Fruit fly (Drosophila melanogaster) whole organism, embryonic: ENCODE measurements around the gene ohgt.

Source experiments
- CG10267 ChIP-seq: fragments of 200-800 bp; sonication (Bioruptor generic); optimal IDR thresholded peaks from 2 replicates; lab custom pipeline; 2018; ENCODE audit warnings: missing biosample characterization, mild to moderate bottlenecking, missing genetic modification characterization, moderate library complexity
- CG10543 ChIP-seq: fragments of 200-800 bp; sonication (Bioruptor generic); optimal IDR thresholded peaks from 3 replicates; lab custom pipeline; 2017; ENCODE audit warnings: missing biosample characterization, mild to moderate bottlenecking, missing genetic modification characterization, moderate library complexity
- CG11247 ChIP-seq: fragments of 200-800 bp; sonication (Bioruptor generic); IDR thresholded peaks from 2 replicates; pipeline ENCODE4 v1.3.6; 2022; ENCODE audit warnings: missing biosample characterization, missing genetic modification characterization
- CG11696 ChIP-seq: fragments of 200-800 bp; sonication (Bioruptor generic); IDR thresholded peaks from 2 replicates; pipeline ENCODE4 v1.3.6; 2022; ENCODE audit warnings: missing biosample characterization, missing genetic modification characterization
- CG12071 ChIP-seq: fragments of 200-800 bp; sonication (Bioruptor generic); optimal IDR thresholded peaks from 3 replicates; lab custom pipeline; 2018; ENCODE audit warnings: missing biosample characterization, mild to moderate bottlenecking, missing genetic modification characterization
- CG12104 ChIP-seq: fragments of 200-800 bp; sonication (Bioruptor generic); optimal IDR thresholded peaks from 3 replicates; lab custom pipeline; 2016; ENCODE audit warnings: missing biosample characterization, missing genetic modification characterization
- CG13775 ChIP-seq: fragments of 200-800 bp; sonication (Bioruptor generic); optimal IDR thresholded peaks from 3 replicates; lab custom pipeline; 2017; ENCODE audit warnings: missing biosample characterization, mild to moderate bottlenecking, missing genetic modification characterization
- CG1603 ChIP-seq: fragments of 200-800 bp; sonication (Bioruptor generic); optimal IDR thresholded peaks from 2 replicates; lab custom pipeline; 2019; ENCODE audit warnings: missing biosample characterization, mild to moderate bottlenecking, missing genetic modification characterization, moderate library complexity
- CG2875 ChIP-seq: fragments of 200-800 bp; sonication (Bioruptor generic); optimal IDR thresholded peaks from 2 replicates; lab custom pipeline; 2017; ENCODE audit warnings: missing biosample characterization, mild to moderate bottlenecking, missing genetic modification characterization, missing genetic modification reagents
- CG3065 ChIP-seq: fragments of 200-800 bp; sonication (Bioruptor generic); optimal IDR thresholded peaks from 2 replicates; lab custom pipeline; 2016; ENCODE audit warnings: missing biosample characterization, missing genetic modification characterization
- CG34376 ChIP-seq: fragments of 200-800 bp; sonication (Bioruptor generic); optimal IDR thresholded peaks from 2 replicates; lab custom pipeline; 2018; ENCODE audit warnings: missing biosample characterization, mild to moderate bottlenecking, missing genetic modification characterization
- CG34422 ChIP-seq: fragments of 200-800 bp; sonication (Bioruptor generic); IDR thresholded peaks from 3 replicates; pipeline ENCODE4 v1.3.6; 2022; ENCODE audit warnings: missing biosample characterization, missing genetic modification characterization
- CG3995 ChIP-seq: fragments of 200-800 bp; sonication (Bioruptor generic); optimal IDR thresholded peaks from 3 replicates; lab custom pipeline; 2016; ENCODE audit warnings: missing biosample characterization, missing genetic modification characterization
- CG4707 ChIP-seq: fragments of 200-800 bp; sonication (Bioruptor generic); optimal IDR thresholded peaks from 2 replicates; lab custom pipeline; 2018; ENCODE audit warnings: missing biosample characterization, mild to moderate bottlenecking, missing genetic modification characterization, moderate library complexity
- CG7372 ChIP-seq: fragments of 200-800 bp; sonication (Bioruptor generic); IDR thresholded peaks from 2 replicates; pipeline ENCODE4 v1.3.6; 2022; ENCODE audit warnings: missing biosample characterization, missing genetic modification characterization
- CG7786 ChIP-seq: fragments of 200-800 bp; sonication (Bioruptor generic); optimal IDR thresholded peaks from 2 replicates; lab custom pipeline; 2016; ENCODE audit warnings: missing biosample characterization, missing genetic modification characterization
- CG8359 ChIP-seq: fragments of 200-800 bp; sonication (Bioruptor generic); optimal IDR thresholded peaks from 2 replicates; lab custom pipeline; 2017; ENCODE audit warnings: missing biosample characterization, mild to moderate bottlenecking, missing genetic modification characterization, borderline replicate concordance
- CG9817 ChIP-seq: fragments of 200-800 bp; sonication (Bioruptor generic); optimal IDR thresholded peaks from 2 replicates; lab custom pipeline; 2018; ENCODE audit warnings: missing biosample characterization, mild to moderate bottlenecking, missing genetic modification characterization, moderate library complexity
- Camta ChIP-seq: fragments of 200-800 bp; sonication (Bioruptor generic); optimal IDR thresholded peaks from 2 replicates; lab custom pipeline; 2016; ENCODE audit warnings: missing biosample characterization, missing genetic modification characterization
- Dbx ChIP-seq: fragments of 200-800 bp; sonication (Bioruptor generic); IDR thresholded peaks from 3 replicates; pipeline ENCODE4 v1.3.6; 2022; ENCODE audit warnings: missing biosample characterization, missing genetic modification characterization
- Deaf1 ChIP-seq: fragments of 200-800 bp; optimal IDR thresholded peaks from 3 replicates; lab custom pipeline; 2019; ENCODE audit warnings: missing biosample characterization, mild to moderate bottlenecking, missing genetic modification characterization, moderate library complexity
- Fer1 ChIP-seq: fragments of 200-800 bp; sonication (Bioruptor generic); optimal IDR thresholded peaks from 2 replicates; lab custom pipeline; 2017; ENCODE audit warnings: missing biosample characterization, mild to moderate bottlenecking, missing genetic modification characterization
- HHEX ChIP-seq: fragments of 200-800 bp; sonication (Bioruptor generic); optimal IDR thresholded peaks from 3 replicates; lab custom pipeline; 2017; ENCODE audit warnings: missing biosample characterization, mild to moderate bottlenecking, missing genetic modification characterization, missing genetic modification reagents
- Hr51 ChIP-seq, 2 experiments: fragments of 200-800 bp; sonication (Bioruptor generic); optimal IDR thresholded peaks; 2 replicates in 1 of 2; 3 replicates in 1 of 2; lab custom pipeline; 2016 to 2018; ENCODE audit warnings: missing biosample characterization in 2 of 2, missing genetic modification characterization in 2 of 2, mild to moderate bottlenecking in 1 of 2, moderate library complexity in 1 of 2
- Hr78 ChIP-seq, 2 experiments: fragments of 200-800 bp in 1 of 2; fragments of >200 bp in 1 of 2; sonication (Bioruptor generic) in 1 of 2; optimal IDR thresholded peaks; 2 replicates each; lab custom pipeline; 2017 to 2019; ENCODE audit warnings: missing biosample characterization in 2 of 2, missing genetic modification characterization in 2 of 2, mild to moderate bottlenecking in 1 of 2, moderate library complexity in 1 of 2
- Hsf ChIP-seq: fragments of 200-800 bp; sonication (Bioruptor generic); optimal IDR thresholded peaks from 3 replicates; lab custom pipeline; 2016; ENCODE audit warnings: missing biosample characterization, missing genetic modification characterization
- MESR4 ChIP-seq: fragments of 200-800 bp; sonication (Bioruptor generic); optimal IDR thresholded peaks from 2 replicates; lab custom pipeline; 2018; ENCODE audit warnings: missing biosample characterization, mild to moderate bottlenecking, missing genetic modification characterization, moderate library complexity
- Sox102F ChIP-seq: fragments of 200-800 bp; sonication (Bioruptor generic); optimal IDR thresholded peaks from 2 replicates; lab custom pipeline; 2018; ENCODE audit warnings: missing biosample characterization, mild to moderate bottlenecking, missing genetic modification characterization, moderate library complexity
- Stat92E ChIP-seq, 3 experiments: fragments of >200 bp in 2 of 3; fragments of 200-800 bp in 1 of 3; sonication (Bioruptor generic) in 1 of 3; optimal IDR thresholded peaks; 2 replicates each; lab custom pipeline; 2017 to 2019; ENCODE audit warnings: missing biosample characterization in 3 of 3, missing genetic modification characterization in 3 of 3, mild to moderate bottlenecking in 1 of 3, moderate library complexity in 1 of 3
- ase ChIP-seq: fragments of 200-800 bp; sonication (Bioruptor generic); IDR thresholded peaks from 3 replicates; pipeline ENCODE4 v1.3.6; 2022; ENCODE audit warnings: missing biosample characterization, missing genetic modification characterization
- ems ChIP-seq: fragments of 200-800 bp; sonication (Bioruptor generic); optimal IDR thresholded peaks from 3 replicates; lab custom pipeline; 2016; ENCODE audit warnings: missing biosample characterization, missing genetic modification characterization
- eve ChIP-seq, 2 experiments: fragments of >200 bp; optimal IDR thresholded peaks; 2 replicates each; lab custom pipeline; 2017; ENCODE audit warnings: missing biosample characterization in 2 of 2, missing genetic modification characterization in 2 of 2
- ewg ChIP-seq: fragments of 200-800 bp; sonication (Bioruptor generic); optimal IDR thresholded peaks from 3 replicates; lab custom pipeline; 2017; ENCODE audit warnings: mild to moderate bottlenecking, missing biosample characterization, missing genetic modification reagents, missing genetic modification characterization
- fd102C ChIP-seq: fragments of 200-800 bp; sonication (Bioruptor generic); optimal IDR thresholded peaks from 2 replicates; lab custom pipeline; 2018; ENCODE audit warnings: missing biosample characterization, mild to moderate bottlenecking, missing genetic modification characterization, moderate library complexity
- ftz-f1 ChIP-seq: fragments of 200-800 bp; sonication (Bioruptor generic); optimal IDR thresholded peaks from 2 replicates; lab custom pipeline; 2016; ENCODE audit warnings: missing biosample characterization, missing genetic modification characterization
- gem ChIP-seq: fragments of 200-800 bp; sonication (Bioruptor generic); optimal IDR thresholded peaks from 2 replicates; lab custom pipeline; 2019; ENCODE audit warnings: missing biosample characterization, mild to moderate bottlenecking, missing genetic modification characterization, moderate library complexity
- nau ChIP-seq: fragments of 200-800 bp; sonication (Bioruptor generic); optimal IDR thresholded peaks from 3 replicates; lab custom pipeline; 2017; ENCODE audit warnings: missing biosample characterization, mild to moderate bottlenecking, missing genetic modification characterization, missing genetic modification reagents
- oc ChIP-seq: fragments of 200-800 bp; sonication (Bioruptor generic); optimal IDR thresholded peaks from 2 replicates; lab custom pipeline; 2018; ENCODE audit warnings: missing biosample characterization, mild to moderate bottlenecking, missing genetic modification characterization, moderate library complexity
- odd ChIP-seq: fragments of 200-800 bp; sonication (Bioruptor generic); optimal IDR thresholded peaks from 2 replicates; lab custom pipeline; 2017; ENCODE audit warnings: missing biosample characterization, mild to moderate bottlenecking, missing genetic modification characterization
- phol ChIP-seq: fragments of 200-800 bp; sonication (Bioruptor generic); optimal IDR thresholded peaks from 3 replicates; lab custom pipeline; 2018; ENCODE audit warnings: missing biosample characterization, mild to moderate bottlenecking, missing genetic modification characterization, moderate library complexity
- row ChIP-seq: fragments of 200-800 bp; sonication (Bioruptor generic); IDR thresholded peaks from 3 replicates; pipeline ENCODE4 v1.3.6; 2022; ENCODE audit warnings: missing biosample characterization, missing genetic modification characterization
- scrt ChIP-seq: fragments of 200-800 bp; sonication (Bioruptor generic); optimal IDR thresholded peaks from 2 replicates; lab custom pipeline; 2018; ENCODE audit warnings: missing biosample characterization, mild to moderate bottlenecking, missing genetic modification characterization, moderate library complexity
- sd ChIP-seq: fragments of 200-800 bp; sonication (Bioruptor generic); optimal IDR thresholded peaks from 3 replicates; lab custom pipeline; 2018; ENCODE audit warnings: missing biosample characterization, mild to moderate bottlenecking, missing genetic modification characterization, moderate library complexity
- stc ChIP-seq: fragments of 200-800 bp; sonication (Bioruptor generic); IDR thresholded peaks from 2 replicates; pipeline ENCODE4 v1.3.6; 2022; ENCODE audit warnings: missing biosample characterization, missing genetic modification characterization
- unpg ChIP-seq: fragments of 200-800 bp; sonication (Bioruptor generic); optimal IDR thresholded peaks from 3 replicates; lab custom pipeline; 2018; ENCODE audit warnings: missing biosample characterization, mild to moderate bottlenecking, missing genetic modification characterization, moderate library complexity
- zfh1 ChIP-seq: fragments of 200-800 bp; sonication (Bioruptor generic); IDR thresholded peaks from 3 replicates; pipeline ENCODE4 v1.3.6; 2022; ENCODE audit warnings: missing biosample characterization, missing genetic modification characterization

Gene ohgt

DNA sequence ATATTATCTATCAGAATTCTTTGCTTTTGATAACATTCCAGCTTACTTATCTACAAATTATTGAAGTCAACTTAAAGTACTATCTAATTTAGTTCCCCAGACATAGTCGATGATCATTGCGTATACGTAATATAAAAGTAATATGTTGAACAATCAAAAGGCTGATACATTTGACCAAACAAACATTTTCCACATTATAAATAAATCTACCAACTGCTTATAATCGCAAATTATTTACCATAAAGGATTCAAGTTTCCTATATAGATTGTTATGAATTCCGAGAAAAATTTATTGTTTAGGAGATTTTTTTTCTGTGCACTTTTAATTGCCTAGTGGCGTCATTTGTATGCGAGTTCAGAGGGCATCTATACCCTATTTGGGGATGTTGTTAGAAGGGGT, 37.7 kb downstream of the ohgt start (continued):
- TF ChIP-seq Fer1 = no peak
- no peak for TF ChIP-seq CG4707 (GFP tag; lab: Kevin White, UChicago)
- peak in 1 of 2 experiments; percentile 28 for TF ChIP-seq eve (GFP tag; optimal IDR thresholded peaks at IDR 0.05; lab: Kevin White, UChicago)
- TF ChIP-seq, all 482 proteins: peak for 13

DNA sequence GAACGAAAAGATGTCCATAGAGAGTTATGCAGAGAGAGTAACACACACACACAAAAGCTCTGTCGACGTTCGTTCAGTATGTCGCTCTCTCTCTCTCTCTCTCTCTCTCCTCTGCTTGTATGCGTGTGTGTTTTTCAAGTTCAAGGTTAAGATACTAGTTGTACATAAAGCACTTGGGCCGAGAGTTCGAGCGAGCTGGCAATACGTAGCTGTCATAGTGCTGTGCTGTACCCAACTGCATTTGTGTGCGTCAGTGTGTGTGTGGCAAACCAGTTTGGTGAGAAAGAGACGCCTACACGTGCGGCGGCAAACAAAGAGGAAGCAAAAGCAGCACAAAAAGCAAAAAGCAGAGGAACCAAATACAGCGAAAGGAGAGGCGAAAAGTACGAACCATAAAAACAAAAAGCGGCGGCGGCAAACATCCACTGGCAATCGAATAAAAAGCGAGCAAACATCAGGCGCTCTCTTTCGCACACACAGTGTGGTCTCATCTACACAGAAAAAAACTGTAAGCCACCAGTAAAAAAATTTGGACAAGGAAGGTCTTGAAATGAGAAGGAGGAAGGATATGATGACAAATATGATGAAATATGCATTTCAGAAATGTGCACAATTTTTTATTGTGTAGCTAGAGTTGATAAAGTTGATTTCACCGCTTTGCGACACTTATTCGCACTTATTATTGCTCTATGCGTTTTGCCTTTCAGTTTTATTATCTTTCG, 38.4 kb downstream of the ohgt start:
- peak; percentile 24 for TF ChIP-seq scrt (GFP tag; lab: Kevin White, UChicago)
- peak; percentile 73 for TF ChIP-seq phol
- TF ChIP-seq zfh1 = peak; percentile 66; the same call in 2 of the 3 replicates
- peak; percentile 68 for TF ChIP-seq sd (tag; lab: Kevin White, UChicago)
- no peak for TF ChIP-seq MESR4 (GFP tag; lab: Kevin White, UChicago)
- TF ChIP-seq ewg (GFP tag; lab: Kevin White, UChicago) = peak; percentile 26
- peak; percentile 32 for TF ChIP-seq CG3995 (GFP tag; lab: Kevin White, UChicago)
- peak; percentile 64 for TF ChIP-seq HHEX (GFP tag; lab: Kevin White, UChicago)
- TF ChIP-seq Dbx (GFP tag; lab: Robert Waterston, UW) = peak; percentile 65; the same call in 2 of the 3 replicates
- TF ChIP-seq ems (GFP tag; lab: Kevin White, UChicago) = peak; percentile 44
- TF ChIP-seq CG8359 = no peak
- peak; percentile 75 for TF ChIP-seq Hsf (GFP tag; lab: Kevin White, UChicago)
- peak; percentile 66 for TF ChIP-seq row
- no peak for TF ChIP-seq CG12104 (GFP tag; lab: Kevin White, UChicago)
- TF ChIP-seq Camta (GFP tag; lab: Kevin White, UChicago) = peak; percentile 73
- peak; percentile 49 for TF ChIP-seq CG13775 (GFP tag; lab: Kevin White, UChicago)
- peak in 1 of 2 experiments; percentile 52 for TF ChIP-seq Hr78 (GFP tag; optimal IDR thresholded peaks at IDR 0.05; lab: Kevin White, UChicago)
- peak; percentile 99 for TF ChIP-seq ftz-f1 (GFP tag; lab: Kevin White, UChicago)
- peak; percentile 76 for TF ChIP-seq stc
- no peak for TF ChIP-seq CG34376
- peak; percentile 40 for TF ChIP-seq CG2875
- TF ChIP-seq odd = no peak
- peak; percentile 56 for TF ChIP-seq unpg (GFP tag; lab: Kevin White, UChicago)
- peak; percentile 80; the same call in 2 of the 3 replicates for TF ChIP-seq CG34422 (GFP tag; lab: Robert Waterston, UW)
- TF ChIP-seq fd102C (GFP tag; lab: Kevin White, UChicago) = no peak
- TF ChIP-seq CG11696 = peak; percentile 53; the same call in 1 of the 2 replicates
- TF ChIP-seq Hr51 (GFP tag; optimal IDR thresholded peaks at IDR 0.05; lab: Kevin White, UChicago) = peak; percentile 44 to 59
- peak; percentile 61 for TF ChIP-seq CG1603 (tag; lab: Kevin White, UChicago)
- peak; percentile 28 for TF ChIP-seq CG9817
- no peak for TF ChIP-seq CG10543
- TF ChIP-seq CG3065 = no peak
- TF ChIP-seq CG7372 = peak; percentile 45; the same call in 1 of the 2 replicates
- no peak for TF ChIP-seq oc (tag; lab: Kevin White, UChicago)
- TF ChIP-seq ase (GFP tag; lab: Robert Waterston, UW) = peak; percentile 64; the same call in 1 of the 3 replicates
- TF ChIP-seq Stat92E (GFP tag; optimal IDR thresholded peaks at IDR 0.05; lab: Kevin White, UChicago) = no peak
- TF ChIP-seq CG12071 (GFP tag; lab: Kevin White, UChicago) = peak; percentile 13
- TF ChIP-seq Deaf1 = peak; percentile 43
- TF ChIP-seq gem (tag; lab: Kevin White, UChicago) = peak; percentile 75
- peak; percentile 61 for TF ChIP-seq CG7786 (GFP tag; lab: Kevin White, UChicago)
- peak; percentile 20 for TF ChIP-seq CG10267 (tag; lab: Kevin White, UChicago)
- TF ChIP-seq nau = peak; percentile 45
- peak; percentile 68 for TF ChIP-seq Sox102F (GFP tag; lab: Kevin White, UChicago)
- peak; percentile 64 for TF ChIP-seq CG11247 (GFP tag; lab: Robert Waterston, UW)
